Fruit fly (Drosophila melanogaster) whole organism, adult: Measurements from ENCODE around the gene CG12516.
A peak's percentile ranks its signal among the peaks of the same experiment; 100 is the strongest.

Experiments
- CG11617 ChIP-seq: fragments of 200-800 bp; sonication (Bioruptor generic); optimal IDR thresholded peaks from 2 replicates; lab custom pipeline; 2017; ENCODE audit warnings: mild to moderate bottlenecking, missing biosample characterization, missing genetic modification reagents, missing genetic modification characterization
- CG12768 ChIP-seq: fragments of 200-800 bp; sonication (Bioruptor generic); optimal IDR thresholded peaks from 2 replicates; lab custom pipeline; 2017; ENCODE audit warnings: missing biosample characterization, missing genetic modification characterization, mild to moderate bottlenecking, moderate library complexity, missing genetic modification reagents
- CG14711 ChIP-seq: fragments of 200-800 bp; sonication (Bioruptor generic); optimal IDR thresholded peaks from 2 replicates; lab custom pipeline; 2018; ENCODE audit warnings: missing biosample characterization, mild to moderate bottlenecking, missing genetic modification characterization, moderate library complexity
- CG1620 ChIP-seq: fragments of 200-800 bp; sonication (Bioruptor generic); optimal IDR thresholded peaks from 2 replicates; lab custom pipeline; 2016; ENCODE audit warnings: missing biosample characterization, missing genetic modification characterization
- CG33017 ChIP-seq: fragments of 200-800 bp; sonication (Bioruptor generic); optimal IDR thresholded peaks from 2 replicates; lab custom pipeline; 2018; ENCODE audit warnings: missing biosample characterization, mild to moderate bottlenecking, missing genetic modification characterization, moderate library complexity
- CG5204 ChIP-seq: fragments of 200-800 bp; sonication (Bioruptor generic); optimal IDR thresholded peaks from 2 replicates; lab custom pipeline; 2016; ENCODE audit warnings: missing biosample characterization, missing genetic modification characterization
- CG7045 ChIP-seq: fragments of 200-800 bp; sonication (Bioruptor generic); optimal IDR thresholded peaks from 2 replicates; lab custom pipeline; 2017; ENCODE audit warnings: missing biosample characterization, mild to moderate bottlenecking, missing genetic modification characterization
- CG7101 ChIP-seq: fragments of 200-800 bp; sonication (Bioruptor generic); optimal IDR thresholded peaks from 2 replicates; lab custom pipeline; 2018; ENCODE audit warnings: missing biosample characterization, mild to moderate bottlenecking, missing genetic modification characterization, moderate library complexity
- Clk ChIP-seq: fragments of 200-800 bp; sonication (Bioruptor generic); optimal IDR thresholded peaks from 2 replicates; lab custom pipeline; 2017; ENCODE audit warnings: missing biosample characterization, missing genetic modification characterization
- Crg-1 ChIP-seq: fragments of 200-800 bp; sonication (Bioruptor generic); optimal IDR thresholded peaks from 2 replicates; lab custom pipeline; 2016; ENCODE audit warnings: missing biosample characterization, missing genetic modification characterization
- Hr96 ChIP-seq: fragments of 200-800 bp; sonication (Bioruptor generic); optimal IDR thresholded peaks from 2 replicates; lab custom pipeline; 2016; ENCODE audit warnings: missing biosample characterization, missing genetic modification characterization
- Mnt ChIP-seq: fragments of 200-800 bp; sonication (Bioruptor generic); optimal IDR thresholded peaks from 2 replicates; lab custom pipeline; 2016; ENCODE audit warnings: missing biosample characterization, mild to moderate bottlenecking, missing genetic modification characterization
- bab1 ChIP-seq: fragments of 200-800 bp; sonication (Bioruptor generic); optimal IDR thresholded peaks from 3 replicates; lab custom pipeline; 2019; ENCODE audit warnings: missing biosample characterization, mild to moderate bottlenecking, missing genetic modification characterization, moderate library complexity
- cic ChIP-seq: fragments of 200-800 bp; sonication (Bioruptor generic); optimal IDR thresholded peaks from 2 replicates; lab custom pipeline; 2017; ENCODE audit warnings: missing biosample characterization, mild to moderate bottlenecking, missing genetic modification characterization, moderate library complexity
- cnc ChIP-seq, 2 experiments: fragments of >200 bp; optimal IDR thresholded peaks; 2 replicates each; lab custom pipeline; 2017
- kay ChIP-seq: fragments of 200-800 bp; sonication (Bioruptor generic); peaks from one replicate; lab custom pipeline; 2016; ENCODE audit warnings: missing biosample characterization, missing genetic modification characterization, borderline replicate concordance
- ovo ChIP-seq: fragments of 200-800 bp; sonication (Bioruptor generic); optimal IDR thresholded peaks from 2 replicates; lab custom pipeline; 2016; ENCODE audit warnings: missing biosample characterization, missing genetic modification characterization
- pad ChIP-seq: fragments of 200-800 bp; sonication (Bioruptor generic); optimal IDR thresholded peaks from 3 replicates; lab custom pipeline; 2017; ENCODE audit warnings: missing biosample characterization, missing genetic modification characterization, mild to moderate bottlenecking, moderate library complexity, missing genetic modification reagents
- tj ChIP-seq: fragments of 200-800 bp; sonication (Bioruptor generic); optimal IDR thresholded peaks from 3 replicates; lab custom pipeline; 2017; ENCODE audit warnings: missing biosample characterization, mild to moderate bottlenecking, missing genetic modification characterization, moderate library complexity
- toe ChIP-seq: fragments of 200-800 bp; sonication (Bioruptor generic); optimal IDR thresholded peaks from 2 replicates; lab custom pipeline; 2016; ENCODE audit warnings: missing biosample characterization, missing genetic modification characterization

Gene CG12516

dm6 chr3R:28330266-28331125, 26.1 kb upstream of the CG12516 start:
- no peak for TF ChIP-seq CG7101 (tag; lab: Kevin White, UChicago)
- TF ChIP-seq CG1620 (GFP tag; lab: Kevin White, UChicago) = no peak
- TF ChIP-seq ovo = no peak
- TF ChIP-seq bab1 (GFP tag; lab: Kevin White, UChicago) = no peak
- TF ChIP-seq CG12768 (GFP tag; lab: Kevin White, UChicago) = no peak
- no peak for TF ChIP-seq Clk (GFP tag; lab: Kevin White, UChicago)
- no peak for TF ChIP-seq CG7045 (GFP tag; lab: Kevin White, UChicago)
- peak; percentile 87 for TF ChIP-seq Mnt (GFP tag; lab: Kevin White, UChicago)
- peak; percentile 40 for TF ChIP-seq cic (GFP tag; lab: Kevin White, UChicago)
- TF ChIP-seq kay (GFP tag; lab: Kevin White, UChicago) = peak; percentile 78
- no peak for TF ChIP-seq cnc (optimal IDR thresholded peaks at IDR 0.05; lab: Kevin White, UChicago)
- peak; percentile 91 for TF ChIP-seq tj
- no peak for TF ChIP-seq toe (GFP tag; lab: Kevin White, UChicago)
- TF ChIP-seq CG11617 (GFP tag; lab: Kevin White, UChicago) = no peak
- TF ChIP-seq Hr96 (GFP tag; lab: Kevin White, UChicago) = no peak
- no peak for TF ChIP-seq CG5204 (GFP tag; lab: Kevin White, UChicago)
- TF ChIP-seq CG14711 (tag; lab: Kevin White, UChicago) = no peak
- no peak for TF ChIP-seq pad (GFP tag; lab: Kevin White, UChicago)
- TF ChIP-seq Crg-1 = no peak
- TF ChIP-seq CG33017 (tag; lab: Kevin White, UChicago) = no peak

- TF ChIP-seq bab1 (GFP tag; lab: Kevin White, UChicago) (peak; percentile 70), Crg-1 (peak; percentile 36), tj (peak; percentile 26), Mnt (GFP tag; lab: Kevin White, UChicago) (peak; percentile 24), toe (GFP tag; lab: Kevin White, UChicago) (peak; percentile 37), cnc (optimal IDR thresholded peaks at IDR 0.05; lab: Kevin White, UChicago) (no peak), CG11617 (GFP tag; lab: Kevin White, UChicago) (peak; percentile 73), pad (GFP tag; lab: Kevin White, UChicago) (peak; percentile 22), CG12768 (GFP tag; lab: Kevin White, UChicago) (peak; percentile 75), CG7101 (tag; lab: Kevin White, UChicago) (peak; percentile 69), Hr96 (GFP tag; lab: Kevin White, UChicago) (peak; percentile 65), CG33017 (tag; lab: Kevin White, UChicago) (peak; percentile 68), CG14711 (tag; lab: Kevin White, UChicago) (peak; percentile 76), cic (GFP tag; lab: Kevin White, UChicago) (peak; percentile 64), CG5204 (GFP tag; lab: Kevin White, UChicago) (peak; percentile 79), kay (GFP tag; lab: Kevin White, UChicago) (peak; percentile 81), Clk (GFP tag; lab: Kevin White, UChicago) (peak; percentile 31), ovo (peak; percentile 64), CG7045 (GFP tag; lab: Kevin White, UChicago) (peak; percentile 84), CG1620 (GFP tag; lab: Kevin White, UChicago) (peak; percentile 47)
These were observed 24.6 kb upstream of the CG12516 start for dm6 chr3R:28328780-28329546.

- TF ChIP-seq cic (GFP tag; lab: Kevin White, UChicago) (peak; percentile 47), kay (GFP tag; lab: Kevin White, UChicago) (peak; percentile 91), Mnt (GFP tag; lab: Kevin White, UChicago) (no peak)
These were observed 23.5 kb upstream of the CG12516 start for dm6 chr3R:28327709-28328467.

dm6 chr3R:28327132-28327531, 22.7 kb upstream of the CG12516 start:
- TF ChIP-seq kay (GFP tag; lab: Kevin White, UChicago) (peak; percentile 84), CG5204 (GFP tag; lab: Kevin White, UChicago) (no peak)

- TF ChIP-seq ovo (peak; percentile 85), cnc (optimal IDR thresholded peaks at IDR 0.05; lab: Kevin White, UChicago) (no peak), CG11617 (GFP tag; lab: Kevin White, UChicago) (peak; percentile 97), CG5204 (GFP tag; lab: Kevin White, UChicago) (peak; percentile 97), tj (peak; percentile 97), Clk (GFP tag; lab: Kevin White, UChicago) (peak; percentile 94), Crg-1 (peak; percentile 95), Mnt (GFP tag; lab: Kevin White, UChicago) (peak; percentile 94), toe (GFP tag; lab: Kevin White, UChicago) (peak; percentile 96), CG7045 (GFP tag; lab: Kevin White, UChicago) (peak; percentile 98), CG7101 (tag; lab: Kevin White, UChicago) (peak; percentile 96), CG33017 (tag; lab: Kevin White, UChicago) (peak; percentile 96), CG14711 (tag; lab: Kevin White, UChicago) (peak; percentile 94), kay (GFP tag; lab: Kevin White, UChicago) (peak; percentile 55), Hr96 (GFP tag; lab: Kevin White, UChicago) (peak; percentile 98), CG1620 (GFP tag; lab: Kevin White, UChicago) (peak; percentile 92), pad (GFP tag; lab: Kevin White, UChicago) (peak; percentile 84), CG12768 (GFP tag; lab: Kevin White, UChicago) (peak; percentile 96), bab1 (GFP tag; lab: Kevin White, UChicago) (peak; percentile 98), cic (GFP tag; lab: Kevin White, UChicago) (peak; percentile 87)
These were observed 22.0 kb upstream of the CG12516 start for dm6 chr3R:28326150-28326965.
